Worm (Caenorhabditis elegans): Measurements from ENCODE around the gene pqn-62.

- TF ChIP-seq blmp-1 (tag; optimal IDR thresholded peaks at IDR 0.05; ENCODE audit: insufficient read depth): no peak
- no peak for TF ChIP-seq ama-1 (optimal IDR thresholded peaks at IDR 0.05)
- no peak for TF ChIP-seq Y55F3AM.14 (GFP tag; optimal IDR thresholded peaks at IDR 0.05)
- TF ChIP-seq lin-11 (tag; optimal IDR thresholded peaks at IDR 0.05): no peak
- no peak for TF ChIP-seq sem-4 (tag; optimal IDR thresholded peaks at IDR 0.05)
- no peak for TF ChIP-seq nhr-12 (tag; optimal IDR thresholded peaks at IDR 0.05)
- no peak for TF ChIP-seq nhr-77 (tag; optimal IDR thresholded peaks at IDR 0.05)
Observed at ce11 chrX:5159645-5160044, 36.3 kb upstream of the pqn-62 start, which contains the start of gene C31H2.4.
